Worm (Caenorhabditis elegans) whole organism, L4/young adult: Measurements from ENCODE around the gene Y34B4A.7.

Source experiments
- W03F9.2 ChIP-seq: fragments of 150-350 bp; optimal IDR thresholded peaks from 2 replicates; lab custom pipeline; 2014; ENCODE audit warnings: missing biosample characterization, missing genetic modification characterization
- dao-5 ChIP-seq: sonication (generic microtip); optimal IDR thresholded peaks from 2 replicates; lab custom pipeline; 2016; ENCODE audit warnings: missing genotype, missing genetic modification characterization, moderate library complexity, missing compliant biosample characterization
- him-1 ChIP-seq: sonication (generic microtip); optimal IDR thresholded peaks from 2 replicates; lab custom pipeline; 2016; ENCODE audit warnings: missing genotype, missing genetic modification reagents, missing genetic modification characterization, missing compliant biosample characterization

- TF ChIP-seq dao-5 (tag; lab: Kevin White, UChicago), result no peak
- no peak for TF ChIP-seq W03F9.2
- TF ChIP-seq him-1, result no peak
Measured at ce11 chrX:5226265-5226664, 17.9 kb upstream of the Y34B4A.7 start, which contains the start of gene H28G03.3.
